Fruit fly (Drosophila melanogaster) whole organism, adult: ENCODE data around the gene CG8750.
A peak's percentile ranks its signal among the peaks of the same experiment; 100 is the strongest.

Source experiments
- CG11617 ChIP-seq: fragments of 200-800 bp; sonication (Bioruptor generic); optimal IDR thresholded peaks from 2 replicates; lab custom pipeline; 2017; ENCODE audit warnings: mild to moderate bottlenecking, missing biosample characterization, missing genetic modification reagents, missing genetic modification characterization
- CG12768 ChIP-seq: fragments of 200-800 bp; sonication (Bioruptor generic); optimal IDR thresholded peaks from 2 replicates; lab custom pipeline; 2017; ENCODE audit warnings: missing biosample characterization, missing genetic modification characterization, mild to moderate bottlenecking, moderate library complexity, missing genetic modification reagents
- CG14711 ChIP-seq: fragments of 200-800 bp; sonication (Bioruptor generic); optimal IDR thresholded peaks from 2 replicates; lab custom pipeline; 2018; ENCODE audit warnings: missing biosample characterization, mild to moderate bottlenecking, missing genetic modification characterization, moderate library complexity
- CG1620 ChIP-seq: fragments of 200-800 bp; sonication (Bioruptor generic); optimal IDR thresholded peaks from 2 replicates; lab custom pipeline; 2016; ENCODE audit warnings: missing biosample characterization, missing genetic modification characterization
- CG33017 ChIP-seq: fragments of 200-800 bp; sonication (Bioruptor generic); optimal IDR thresholded peaks from 2 replicates; lab custom pipeline; 2018; ENCODE audit warnings: missing biosample characterization, mild to moderate bottlenecking, missing genetic modification characterization, moderate library complexity
- CG5204 ChIP-seq: fragments of 200-800 bp; sonication (Bioruptor generic); optimal IDR thresholded peaks from 2 replicates; lab custom pipeline; 2016; ENCODE audit warnings: missing biosample characterization, missing genetic modification characterization
- CG7045 ChIP-seq: fragments of 200-800 bp; sonication (Bioruptor generic); optimal IDR thresholded peaks from 2 replicates; lab custom pipeline; 2017; ENCODE audit warnings: missing biosample characterization, mild to moderate bottlenecking, missing genetic modification characterization
- CG7101 ChIP-seq: fragments of 200-800 bp; sonication (Bioruptor generic); optimal IDR thresholded peaks from 2 replicates; lab custom pipeline; 2018; ENCODE audit warnings: missing biosample characterization, mild to moderate bottlenecking, missing genetic modification characterization, moderate library complexity
- Clk ChIP-seq: fragments of 200-800 bp; sonication (Bioruptor generic); optimal IDR thresholded peaks from 2 replicates; lab custom pipeline; 2017; ENCODE audit warnings: missing biosample characterization, missing genetic modification characterization
- Crg-1 ChIP-seq: fragments of 200-800 bp; sonication (Bioruptor generic); optimal IDR thresholded peaks from 2 replicates; lab custom pipeline; 2016; ENCODE audit warnings: missing biosample characterization, missing genetic modification characterization
- Hr96 ChIP-seq: fragments of 200-800 bp; sonication (Bioruptor generic); optimal IDR thresholded peaks from 2 replicates; lab custom pipeline; 2016; ENCODE audit warnings: missing biosample characterization, missing genetic modification characterization
- Mnt ChIP-seq: fragments of 200-800 bp; sonication (Bioruptor generic); optimal IDR thresholded peaks from 2 replicates; lab custom pipeline; 2016; ENCODE audit warnings: missing biosample characterization, mild to moderate bottlenecking, missing genetic modification characterization
- bab1 ChIP-seq: fragments of 200-800 bp; sonication (Bioruptor generic); optimal IDR thresholded peaks from 3 replicates; lab custom pipeline; 2019; ENCODE audit warnings: missing biosample characterization, mild to moderate bottlenecking, missing genetic modification characterization, moderate library complexity
- cic ChIP-seq: fragments of 200-800 bp; sonication (Bioruptor generic); optimal IDR thresholded peaks from 2 replicates; lab custom pipeline; 2017; ENCODE audit warnings: missing biosample characterization, mild to moderate bottlenecking, missing genetic modification characterization, moderate library complexity
- cnc ChIP-seq, 2 experiments: fragments of >200 bp; optimal IDR thresholded peaks; 2 replicates each; lab custom pipeline; 2017
- kay ChIP-seq: fragments of 200-800 bp; sonication (Bioruptor generic); peaks from one replicate; lab custom pipeline; 2016; ENCODE audit warnings: missing biosample characterization, missing genetic modification characterization, borderline replicate concordance
- ovo ChIP-seq: fragments of 200-800 bp; sonication (Bioruptor generic); optimal IDR thresholded peaks from 2 replicates; lab custom pipeline; 2016; ENCODE audit warnings: missing biosample characterization, missing genetic modification characterization
- pad ChIP-seq: fragments of 200-800 bp; sonication (Bioruptor generic); optimal IDR thresholded peaks from 3 replicates; lab custom pipeline; 2017; ENCODE audit warnings: missing biosample characterization, missing genetic modification characterization, mild to moderate bottlenecking, moderate library complexity, missing genetic modification reagents
- tj ChIP-seq: fragments of 200-800 bp; sonication (Bioruptor generic); optimal IDR thresholded peaks from 3 replicates; lab custom pipeline; 2017; ENCODE audit warnings: missing biosample characterization, mild to moderate bottlenecking, missing genetic modification characterization, moderate library complexity
- toe ChIP-seq: fragments of 200-800 bp; sonication (Bioruptor generic); optimal IDR thresholded peaks from 2 replicates; lab custom pipeline; 2016; ENCODE audit warnings: missing biosample characterization, missing genetic modification characterization

The CG8750 gene

dm6 chr3L:13859688-13860373, 17.0 kb upstream of the CG8750 start:
- peak in 1 of 2 experiments; percentile 4 for TF ChIP-seq cnc (optimal IDR thresholded peaks at IDR 0.05; lab: Kevin White, UChicago)
- TF ChIP-seq pad, result no peak

dm6 chr3L:13845754-13846153, 2.9 kb upstream of the CG8750 start, which contains the start of gene Hml:
Gene Hml (plus strand): TSS chr3L:13846054.
- TF ChIP-seq Crg-1 (GFP tag; lab: Kevin White, UChicago) (no peak), pad (no peak), Hr96 (GFP tag; lab: Kevin White, UChicago) (no peak), CG1620 (GFP tag; lab: Kevin White, UChicago) (no peak), cnc (optimal IDR thresholded peaks at IDR 0.05; lab: Kevin White, UChicago) (no peak), bab1 (GFP tag; lab: Kevin White, UChicago) (no peak), Clk (GFP tag; lab: Kevin White, UChicago) (no peak), CG33017 (tag; lab: Kevin White, UChicago) (no peak), kay (no peak), CG7101 (no peak), CG5204 (GFP tag; lab: Kevin White, UChicago) (no peak), CG7045 (GFP tag; lab: Kevin White, UChicago) (no peak), CG12768 (GFP tag; lab: Kevin White, UChicago) (no peak), CG14711 (tag; lab: Kevin White, UChicago) (no peak)

- no peak for TF ChIP-seq Hr96 (GFP tag; lab: Kevin White, UChicago)
- TF ChIP-seq CG7101, result no peak
These were observed 2.5 kb upstream of the CG8750 start for dm6 chr3L:13845292-13845691.

DNA sequence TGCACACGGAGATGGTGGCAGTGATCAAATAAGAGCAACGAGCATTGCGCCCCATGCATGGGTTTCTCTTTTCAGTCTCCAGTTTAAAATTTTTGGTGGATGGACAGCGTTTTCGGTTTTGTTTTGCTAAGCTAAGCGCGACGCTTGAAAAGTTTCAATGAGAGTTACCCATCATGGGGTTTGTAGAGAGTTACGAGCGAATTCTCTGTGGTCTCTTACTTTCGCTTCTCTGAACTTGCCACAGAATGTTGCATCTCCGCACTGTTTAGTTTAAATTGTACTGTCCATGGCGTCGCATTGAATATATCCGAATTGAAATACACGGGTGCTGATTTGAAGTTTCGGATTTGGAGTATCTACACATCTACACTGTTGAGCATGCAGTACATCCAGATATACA, 539 bp upstream of the CG8750 start, which contains the start of gene Tsp68C:
Tsp68C (plus strand) TSS at position 301 of the 400 bp plus-strand sequence.
- TF ChIP-seq pad (no peak), ovo (no peak), tj (GFP tag; lab: Kevin White, UChicago) (no peak), CG1620 (GFP tag; lab: Kevin White, UChicago) (no peak), bab1 (GFP tag; lab: Kevin White, UChicago) (no peak), Crg-1 (GFP tag; lab: Kevin White, UChicago) (no peak), Clk (GFP tag; lab: Kevin White, UChicago) (no peak), CG5204 (GFP tag; lab: Kevin White, UChicago) (no peak), cnc (optimal IDR thresholded peaks at IDR 0.05; lab: Kevin White, UChicago) (no peak), CG7045 (GFP tag; lab: Kevin White, UChicago) (no peak), Mnt (GFP tag; lab: Kevin White, UChicago) (no peak)

DNA sequence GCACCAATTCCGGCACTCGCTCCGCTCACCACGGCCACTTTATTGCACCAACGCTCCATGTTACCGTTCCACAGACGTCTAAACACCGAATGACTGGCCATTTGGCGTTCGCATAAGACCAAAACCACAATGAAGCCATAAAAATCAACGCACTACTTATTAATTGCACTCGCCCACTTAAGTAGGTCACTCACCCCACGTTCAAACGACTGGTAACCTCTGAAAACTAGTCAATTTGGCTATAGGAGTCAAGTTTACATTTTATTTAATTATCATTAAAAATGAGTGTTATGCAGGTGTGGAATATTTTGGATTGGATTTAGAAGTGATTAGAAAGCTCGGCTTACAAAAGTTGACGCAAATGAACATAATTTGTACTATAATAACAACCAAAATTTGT, 677 bp downstream of the CG8750 start, which contains the start of gene CG8757:
CG8757 (minus strand) TSS at position 101 of the 400 bp plus-strand sequence.
- TF ChIP-seq Clk (GFP tag; lab: Kevin White, UChicago) (no peak), toe (GFP tag; lab: Kevin White, UChicago) (no peak), cic (GFP tag; lab: Kevin White, UChicago) (no peak), Hr96 (GFP tag; lab: Kevin White, UChicago) (no peak)

DNA sequence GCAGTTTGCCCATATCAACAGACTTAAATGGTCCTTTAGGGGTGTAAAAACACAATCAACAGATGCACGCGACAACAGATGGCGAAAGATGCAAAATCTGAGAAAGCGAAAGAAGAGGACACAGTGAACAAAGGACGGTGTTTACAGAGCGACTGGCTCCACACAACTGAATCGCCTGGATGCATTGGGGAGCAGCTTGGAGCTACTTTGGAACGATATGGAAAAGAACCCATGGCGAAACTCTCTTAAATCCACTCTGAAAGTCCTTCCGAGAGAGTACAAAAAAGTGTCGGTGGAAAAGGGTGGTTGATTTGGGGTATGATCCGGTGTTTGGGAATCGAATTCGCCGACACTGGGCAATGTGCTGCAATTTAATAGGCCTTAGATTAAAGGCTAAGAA, 2.1 kb downstream of the CG8750 start:
- TF ChIP-seq CG14711 (tag; lab: Kevin White, UChicago) (no peak), CG7101 (no peak), Clk (GFP tag; lab: Kevin White, UChicago) (no peak)

- TF ChIP-seq bab1 (GFP tag; lab: Kevin White, UChicago) (no peak), CG7045 (GFP tag; lab: Kevin White, UChicago) (no peak), CG5204 (GFP tag; lab: Kevin White, UChicago) (no peak), cic (GFP tag; lab: Kevin White, UChicago) (no peak), CG1620 (GFP tag; lab: Kevin White, UChicago) (no peak), CG12768 (GFP tag; lab: Kevin White, UChicago) (no peak), Clk (GFP tag; lab: Kevin White, UChicago) (no peak), toe (GFP tag; lab: Kevin White, UChicago) (no peak), Hr96 (GFP tag; lab: Kevin White, UChicago) (no peak), Mnt (GFP tag; lab: Kevin White, UChicago) (no peak), Crg-1 (GFP tag; lab: Kevin White, UChicago) (no peak), CG14711 (tag; lab: Kevin White, UChicago) (no peak), CG11617 (GFP tag; lab: Kevin White, UChicago) (no peak)
These were observed 5.4 kb downstream of the CG8750 start, which contains the start of gene CG43184 for dm6 chr3L:13837456-13837855. Gene CG43184 (plus strand): TSS chr3L:13837756.
